Worm (Caenorhabditis elegans) whole organism, L4/young adult: Measurements from ENCODE around the gene C25E10.13.

Experiments
- W03F9.2 ChIP-seq: fragments of 150-350 bp; optimal IDR thresholded peaks from 2 replicates; lab custom pipeline; 2014; ENCODE audit warnings: missing biosample characterization, missing genetic modification characterization
- dao-5 ChIP-seq: sonication (generic microtip); optimal IDR thresholded peaks from 2 replicates; lab custom pipeline; 2016; ENCODE audit warnings: missing genotype, missing genetic modification characterization, moderate library complexity, missing compliant biosample characterization

- TF ChIP-seq W03F9.2 (tag; lab: Kevin White, UChicago) (no peak), dao-5 (no peak)
Measured at ce11 chrV:9073322-9074038, 14.0 kb downstream of the C25E10.13 start, which contains the start of gene oac-50.
